Worm (Caenorhabditis elegans): ENCODE results near the gene acr-18.

Gene acr-18

ce11 chrV:15578386-15578785 is 19.4 kb upstream of the acr-18 start, which contains the start of gene F28F8.9 (continued):
- no peak for TF ChIP-seq egl-27 (tag; optimal IDR thresholded peaks at IDR 0.05)

ce11 chrV:15577395-15577896 is 18.5 kb upstream of the acr-18 start, which contains the start of gene atx-3:
atx-3 (minus strand) TSS chrV:15577445.
- TF ChIP-seq nhr-25 (tag; optimal IDR thresholded peaks at IDR 0.05) (peak; percentile 34), ZK546.5 (tag; optimal IDR thresholded peaks at IDR 0.05) (no peak), lsy-2 (tag; optimal IDR thresholded peaks at IDR 0.05) (no peak), egl-27 (tag; optimal IDR thresholded peaks at IDR 0.05) (no peak), peb-1 (tag; optimal IDR thresholded peaks at IDR 0.05) (no peak), blmp-1 (tag; optimal IDR thresholded peaks at IDR 0.05; ENCODE audit: insufficient read depth) (no peak), aly-2 (tag; optimal IDR thresholded peaks at IDR 0.05) (no peak), zag-1 (tag; optimal IDR thresholded peaks at IDR 0.05) (no peak), mdl-1 (tag; optimal IDR thresholded peaks at IDR 0.05) (no peak)

ce11 chrV:15575305-15575704 is 16.4 kb upstream of the acr-18 start, which contains the start of gene mdt-28:
mdt-28 (minus strand) TSS chrV:15575405.
- TF ChIP-seq ceh-16 (tag; optimal IDR thresholded peaks at IDR 0.05) (no peak), fos-1 (tag; optimal IDR thresholded peaks at IDR 0.05) (no peak), nhr-21 (tag; optimal IDR thresholded peaks at IDR 0.05) (no peak), nhr-129 (tag; optimal IDR thresholded peaks at IDR 0.05) (no peak), unc-39 (tag; optimal IDR thresholded peaks at IDR 0.05) (no peak), lin-13 (GFP tag; optimal IDR thresholded peaks at IDR 0.05) (no peak), ztf-4 (tag; optimal IDR thresholded peaks at IDR 0.05) (no peak)

ce11 chrV:15572613-15573012 is 13.7 kb upstream of the acr-18 start, which contains the start of gene fbxa-94:
fbxa-94 (plus strand) TSS chrV:15572913.
- no peak for TF ChIP-seq ceh-82 (tag; optimal IDR thresholded peaks at IDR 0.05)
- no peak for TF ChIP-seq aly-2 (tag; optimal IDR thresholded peaks at IDR 0.05)
- no peak for TF ChIP-seq skn-1 (tag; optimal IDR thresholded peaks at IDR 0.05)
- TF ChIP-seq lin-11 (tag; optimal IDR thresholded peaks at IDR 0.05), result no peak
- TF ChIP-seq lin-13 (GFP tag; optimal IDR thresholded peaks at IDR 0.05), result no peak

ce11 chrV:15571006-15571526 is 12.1 kb upstream of the acr-18 start, which contains the start of gene fbxa-95:
fbxa-95 (plus strand) TSS chrV:15571476.
- TF ChIP-seq lsy-2 (tag; optimal IDR thresholded peaks at IDR 0.05) (no peak), zag-1 (tag; optimal IDR thresholded peaks at IDR 0.05) (no peak), peb-1 (tag; optimal IDR thresholded peaks at IDR 0.05) (no peak), nhr-23 (tag; optimal IDR thresholded peaks at IDR 0.05) (no peak), alr-1 (tag; optimal IDR thresholded peaks at IDR 0.05) (no peak), nhr-237 (tag; optimal IDR thresholded peaks at IDR 0.05) (no peak), nhr-12 (tag; optimal IDR thresholded peaks at IDR 0.05) (no peak), lin-39 (tag; optimal IDR thresholded peaks at IDR 0.05) (no peak), ztf-11 (tag; optimal IDR thresholded peaks at IDR 0.05) (no peak), ama-1 (optimal IDR thresholded peaks at IDR 0.05) (no peak)

- no peak for TF ChIP-seq elt-3 (tag; optimal IDR thresholded peaks at IDR 0.05)
- TF ChIP-seq blmp-1 (tag; optimal IDR thresholded peaks at IDR 0.05; ENCODE audit: insufficient read depth), result no peak
- TF ChIP-seq nhr-6 (tag; optimal IDR thresholded peaks at IDR 0.05), result peak; percentile 36
- TF ChIP-seq R02D3.7 (tag; optimal IDR thresholded peaks at IDR 0.05), result peak; percentile 84
- no peak for TF ChIP-seq mbf-1 (tag; optimal IDR thresholded peaks at IDR 0.05)
- TF ChIP-seq unc-55 (GFP tag; optimal IDR thresholded peaks at IDR 0.05), result peak; percentile 88
- no peak for TF ChIP-seq ztf-4 (tag; optimal IDR thresholded peaks at IDR 0.05)
- TF ChIP-seq elt-1 (tag; optimal IDR thresholded peaks at IDR 0.05), result no peak
- no peak for TF ChIP-seq dmd-4 (tag; optimal IDR thresholded peaks at IDR 0.05)
- peak; percentile 66 for TF ChIP-seq C34F6.9 (tag; optimal IDR thresholded peaks at IDR 0.05)
- no peak for TF ChIP-seq nhr-237 (tag; optimal IDR thresholded peaks at IDR 0.05)
- TF ChIP-seq Y55F3AM.14 (GFP tag; optimal IDR thresholded peaks at IDR 0.05), result no peak
- no peak for TF ChIP-seq peb-1 (tag; optimal IDR thresholded peaks at IDR 0.05)
- no peak for TF ChIP-seq unc-39 (tag; optimal IDR thresholded peaks at IDR 0.05)
- TF ChIP-seq ceh-82 (tag; optimal IDR thresholded peaks at IDR 0.05), result no peak
- peak; percentile 40 for TF ChIP-seq nhr-21 (tag; optimal IDR thresholded peaks at IDR 0.05)
- TF ChIP-seq sma-9 (GFP tag; optimal IDR thresholded peaks at IDR 0.05), result peak; percentile 44
- no peak for TF ChIP-seq sma-9 (tag; optimal IDR thresholded peaks at IDR 0.05)
- no peak for TF ChIP-seq sem-4 (tag; optimal IDR thresholded peaks at IDR 0.05)
- peak; percentile 27 for TF ChIP-seq fos-1 (tag; optimal IDR thresholded peaks at IDR 0.05)
- no peak for TF ChIP-seq nhr-77 (tag; optimal IDR thresholded peaks at IDR 0.05)
- TF ChIP-seq lin-13 (GFP tag; optimal IDR thresholded peaks at IDR 0.05), result peak; percentile 26
- peak; percentile 22 for TF ChIP-seq snpc-4 (tag; optimal IDR thresholded peaks at IDR 0.05)
- no peak for TF ChIP-seq egl-27 (tag; optimal IDR thresholded peaks at IDR 0.05)
- peak; percentile 95 for TF ChIP-seq ama-1 (optimal IDR thresholded peaks at IDR 0.05)
- TF ChIP-seq unc-62 (GFP tag; optimal IDR thresholded peaks at IDR 0.05), result no peak
Measured at ce11 chrV:15569702-15570430, 10.9 kb upstream of the acr-18 start, which contains the start of gene lsm-5. lsm-5 (plus strand) TSS chrV:15570380.
